Worm (Caenorhabditis elegans): ENCODE measurements around the gene W06B4.1.

Gene W06B4.1

DNA sequence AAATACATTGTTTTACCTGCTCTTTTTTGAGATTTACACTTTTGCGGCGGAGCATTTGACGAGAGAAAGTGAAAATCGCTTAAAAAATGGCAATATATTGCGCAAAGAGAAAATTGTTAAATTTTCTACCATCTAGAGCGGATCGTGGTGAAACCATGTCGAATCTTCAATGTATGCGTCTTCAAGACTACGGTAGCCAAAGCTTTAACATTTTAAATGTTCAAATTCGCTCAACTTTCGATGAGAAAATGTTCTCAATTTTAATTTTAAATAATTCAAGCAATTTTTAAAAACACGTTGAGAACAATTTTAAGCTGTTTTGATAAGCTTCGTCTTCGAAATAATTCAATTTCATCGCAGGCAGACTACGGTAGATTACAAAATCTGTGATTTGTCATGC, 11.1 kb upstream of the W06B4.1 start:
- no peak for TF ChIP-seq tbx-7 (tag; optimal IDR thresholded peaks at IDR 0.05)
- no peak for TF ChIP-seq eyg-1 (tag; optimal IDR thresholded peaks at IDR 0.05)
- no peak for TF ChIP-seq pag-3 (tag; optimal IDR thresholded peaks at IDR 0.05; ENCODE audit: borderline replicate concordance)
- TF ChIP-seq tbx-2 (tag; optimal IDR thresholded peaks at IDR 0.05): no peak
- no peak for TF ChIP-seq pha-4 (tag; optimal IDR thresholded peaks at IDR 0.05)
- TF ChIP-seq ttx-3 (tag; optimal IDR thresholded peaks at IDR 0.05): no peak
- TF ChIP-seq dve-1 (tag; optimal IDR thresholded peaks at IDR 0.05): no peak

DNA sequence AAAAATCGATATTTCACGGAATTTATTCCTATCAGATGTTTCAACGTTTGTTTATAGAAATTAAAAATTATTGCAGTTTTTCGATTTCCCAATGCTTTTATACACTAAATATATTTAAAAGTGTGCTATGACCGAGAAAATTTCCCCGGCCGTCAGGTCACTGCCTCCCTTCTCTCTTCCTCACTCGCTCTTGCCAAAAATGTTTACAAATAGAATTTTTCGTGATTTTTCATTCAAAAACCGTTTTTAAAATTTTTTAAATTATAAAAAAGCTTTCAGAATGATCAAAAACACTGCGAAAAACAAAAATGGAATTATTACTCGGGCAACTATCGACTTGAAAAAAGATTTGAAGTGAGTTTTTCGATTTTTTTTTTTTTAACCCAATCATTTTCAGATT, 10.5 kb upstream of the W06B4.1 start, which contains the start of the genes T12C9.7 and vps-18:
Gene T12C9.7, minus strand, starts transcription at position 101 of the 400 bp plus-strand sequence.
Gene vps-18, plus strand, starts transcription at position 280 of the 400 bp plus-strand sequence.
- TF ChIP-seq ahr-1 (tag; optimal IDR thresholded peaks at IDR 0.05) (no peak), ceh-22 (tag; optimal IDR thresholded peaks at IDR 0.05) (no peak), fkh-6 (tag; optimal IDR thresholded peaks at IDR 0.05) (no peak), nfya-1 (tag; optimal IDR thresholded peaks at IDR 0.05) (no peak), mec-3 (tag; optimal IDR thresholded peaks at IDR 0.05; ENCODE audit: borderline replicate concordance) (no peak), ceh-9 (tag; optimal IDR thresholded peaks at IDR 0.05) (no peak), unc-3 (GFP tag; conservative IDR thresholded peaks at IDR 0.05) (no peak), unc-3 (tag; optimal IDR thresholded peaks at IDR 0.05) (no peak), F13H6.1 (tag; optimal IDR thresholded peaks at IDR 0.05) (no peak), sox-2 (GFP tag; IDR thresholded peaks at IDR 0.05) (no peak), che-1 (tag; optimal IDR thresholded peaks at IDR 0.05) (no peak), pqm-1 (tag; optimal IDR thresholded peaks at IDR 0.05) (no peak), C08G9.2 (tag; optimal IDR thresholded peaks at IDR 0.05) (no peak), ceh-48 (tag; optimal IDR thresholded peaks at IDR 0.05) (no peak), unc-55 (GFP tag; optimal IDR thresholded peaks at IDR 0.05) (no peak), ceh-34 (tag; optimal IDR thresholded peaks at IDR 0.05) (no peak), ref-2 (tag; optimal IDR thresholded peaks at IDR 0.05) (no peak), rnt-1 (tag; optimal IDR thresholded peaks at IDR 0.05) (no peak)

DNA sequence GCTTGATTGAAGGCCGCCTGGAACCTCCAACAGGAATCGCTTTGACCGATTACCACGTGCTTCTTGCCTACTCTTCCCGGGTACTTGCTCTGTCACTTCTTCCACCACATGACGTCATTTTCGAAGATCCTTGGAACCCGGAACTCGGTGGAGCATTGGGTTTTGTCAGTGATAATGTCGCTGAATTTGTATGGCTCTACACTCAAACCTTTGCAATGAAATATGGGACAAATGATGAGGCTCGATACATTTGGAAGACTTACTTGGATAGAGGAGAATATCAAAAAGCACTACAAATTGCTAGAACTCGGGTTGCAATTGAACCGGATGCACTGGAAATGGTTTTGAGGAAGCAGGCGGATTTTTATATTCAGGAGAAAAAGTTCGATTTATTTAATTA, 8.6 kb upstream of the W06B4.1 start:
- TF ChIP-seq sdc-2 (tag; optimal IDR thresholded peaks at IDR 0.05) (no peak), dmd-4 (tag; optimal IDR thresholded peaks at IDR 0.05; ENCODE audit: borderline replicate concordance) (no peak)

ce11 chrII:4467869-4468268, 3.5 kb upstream of the W06B4.1 start, which contains the start of gene W06B4.2:
Gene W06B4.2 (plus strand): TSS chrII:4468169.
- no peak for TF ChIP-seq madf-2 (tag; optimal IDR thresholded peaks at IDR 0.05)
- no peak for TF ChIP-seq ama-1 (optimal IDR thresholded peaks at IDR 0.05)
- TF ChIP-seq ahr-1 (tag; optimal IDR thresholded peaks at IDR 0.05): no peak
- no peak for TF ChIP-seq ceh-31 (tag; optimal IDR thresholded peaks at IDR 0.05)
- TF ChIP-seq K02D7.2 (tag; optimal IDR thresholded peaks at IDR 0.05): no peak
- TF ChIP-seq K09A11.1 (tag; optimal IDR thresholded peaks at IDR 0.05; ENCODE audit: insufficient read depth): no peak
- TF ChIP-seq ceh-34 (tag; optimal IDR thresholded peaks at IDR 0.05): no peak
- TF ChIP-seq hlh-8 (tag; optimal IDR thresholded peaks at IDR 0.05): no peak
- TF ChIP-seq Y22D7AL.16 (tag; optimal IDR thresholded peaks at IDR 0.05): no peak
- TF ChIP-seq odd-2 (tag; optimal IDR thresholded peaks at IDR 0.05): no peak
- no peak for TF ChIP-seq syd-9 (tag; optimal IDR thresholded peaks at IDR 0.05)
- TF ChIP-seq unc-3 (GFP tag; conservative IDR thresholded peaks at IDR 0.05): no peak
- TF ChIP-seq unc-3 (tag; optimal IDR thresholded peaks at IDR 0.05): no peak
- TF ChIP-seq dve-1 (tag; optimal IDR thresholded peaks at IDR 0.05): no peak
- no peak for TF ChIP-seq T23F11.4 (GFP tag; optimal IDR thresholded peaks at IDR 0.05)
- no peak for TF ChIP-seq pqm-1 (tag; optimal IDR thresholded peaks at IDR 0.05)
- no peak for TF ChIP-seq nfya-1 (tag; optimal IDR thresholded peaks at IDR 0.05)
- no peak for TF ChIP-seq ref-2 (tag; optimal IDR thresholded peaks at IDR 0.05)

Measured in whole organism, late embryonic.